Worm (Caenorhabditis elegans) whole organism, L1 larva: Measurements from ENCODE around the gene F53B2.5.

ENCODE experiments used
- C16A3.4 ChIP-seq: fragments of 150-350 bp; optimal IDR thresholded peaks from 2 replicates; lab custom pipeline; 2014; ENCODE audit warnings: missing biosample characterization, missing genetic modification characterization
- aha-1 ChIP-seq: fragments of 150-350 bp; optimal IDR thresholded peaks from 2 replicates; lab custom pipeline; 2014; ENCODE audit warnings: missing biosample characterization, missing genetic modification characterization
- elt-2 ChIP-seq: sonication (generic microtip); optimal IDR thresholded peaks from 2 replicates; lab custom pipeline; 2016; ENCODE audit warnings: missing genetic modification characterization, mild to moderate bottlenecking, inconsistent platforms, missing compliant biosample characterization, missing genetic modification reagents
- lin-39 ChIP-seq: fragments of 150-350 bp; optimal IDR thresholded peaks from 2 replicates; lab custom pipeline; 2014; ENCODE audit warnings: missing biosample characterization, missing genetic modification reagents, missing genetic modification characterization
- mdl-1 ChIP-seq, 2 experiments: fragments of 150-350 bp; optimal IDR thresholded peaks; 2 replicates each; lab custom pipeline; 2014 to 2017; ENCODE audit warnings: missing biosample characterization in 2 of 2, missing genetic modification characterization in 2 of 2, inconsistent platforms in 1 of 2
- nhr-12 ChIP-seq: sonication (generic microtip); optimal IDR thresholded peaks from 2 replicates; lab custom pipeline; 2017; ENCODE audit warnings: missing biosample characterization, missing genetic modification characterization
- nhr-237 ChIP-seq: fragments of 150-350 bp; optimal IDR thresholded peaks from 2 replicates; lab custom pipeline; 2014; ENCODE audit warnings: missing biosample characterization, missing genetic modification characterization
- nhr-47 ChIP-seq: sonication (generic microtip); optimal IDR thresholded peaks from 2 replicates; lab custom pipeline; 2016; ENCODE audit warnings: mild to moderate bottlenecking, missing genetic modification characterization, moderate library complexity, missing compliant biosample characterization
- tlp-1 ChIP-seq: fragments of 150-350 bp; optimal IDR thresholded peaks from 2 replicates; lab custom pipeline; 2014; ENCODE audit warnings: missing biosample characterization, missing genetic modification characterization
- unc-62 ChIP-seq: fragments of 150-350 bp; optimal IDR thresholded peaks from 2 replicates; lab custom pipeline; 2014; ENCODE audit warnings: missing biosample characterization, missing genetic modification reagents, missing genetic modification characterization

- no peak for TF ChIP-seq tlp-1 (tag; lab: Kevin White, UChicago)
- no peak for TF ChIP-seq nhr-47 (tag; lab: Kevin White, UChicago)
- TF ChIP-seq nhr-12: no peak
- no peak for TF ChIP-seq elt-2 (tag; lab: Kevin White, UChicago)
- TF ChIP-seq mdl-1 (tag; optimal IDR thresholded peaks at IDR 0.05; lab: Kevin White, UChicago): no peak
- no peak for TF ChIP-seq lin-39
- no peak for TF ChIP-seq aha-1 (tag; lab: Kevin White, UChicago)
- TF ChIP-seq C16A3.4 (tag; lab: Kevin White, UChicago): no peak
- TF ChIP-seq nhr-237 (tag; lab: Kevin White, UChicago): no peak
- no peak for TF ChIP-seq unc-62
These were observed 9.3 kb upstream of the F53B2.5 start for ce11 chrIV:12540242-12540641.
